Worm (Caenorhabditis elegans) whole organism, midembryonic: Measurements from ENCODE around the gene Y38E10A.2.

ENCODE experiments used
- T22C8.4 ChIP-seq: fragments of 200-800 bp; sonication (Bioruptor generic); IDR thresholded peaks from 2 replicates; pipeline ENCODE4 v1.3.6; 2022; ENCODE audit warnings: missing genetic modification characterization, missing compliant biosample characterization
- cog-1 ChIP-seq: sonication (generic microtip); optimal IDR thresholded peaks from 2 replicates; lab custom pipeline; 2016; ENCODE audit warnings: missing genetic modification characterization, missing compliant biosample characterization
- flt-1 ChIP-seq: fragments of 200-800 bp; sonication (Bioruptor generic); IDR thresholded peaks from 2 replicates; pipeline ENCODE4 v1.3.6; 2022; ENCODE audit warnings: missing genetic modification characterization, missing compliant biosample characterization
- klf-2 ChIP-seq: fragments of 200-800 bp; sonication (Bioruptor generic); conservative IDR thresholded peaks from 2 replicates; pipeline ENCODE4 v1.3.6; 2022; ENCODE audit warnings: missing genetic modification reagents, missing genetic modification characterization, missing compliant biosample characterization
- med-1 ChIP-seq: sonication (generic microtip); optimal IDR thresholded peaks from 2 replicates; lab custom pipeline; 2017; ENCODE audit warnings: missing genetic modification characterization, mild to moderate bottlenecking, missing compliant biosample characterization, antibody characterized with exemption, missing genetic modification reagents; ENCODE audit not compliant: insufficient read depth
- ztf-29 ChIP-seq: fragments of 200-800 bp; sonication (Bioruptor generic); IDR thresholded peaks from 2 replicates; pipeline ENCODE4 v1.3.6; 2022; ENCODE audit warnings: missing genetic modification reagents, missing genetic modification characterization, missing compliant biosample characterization

DNA sequence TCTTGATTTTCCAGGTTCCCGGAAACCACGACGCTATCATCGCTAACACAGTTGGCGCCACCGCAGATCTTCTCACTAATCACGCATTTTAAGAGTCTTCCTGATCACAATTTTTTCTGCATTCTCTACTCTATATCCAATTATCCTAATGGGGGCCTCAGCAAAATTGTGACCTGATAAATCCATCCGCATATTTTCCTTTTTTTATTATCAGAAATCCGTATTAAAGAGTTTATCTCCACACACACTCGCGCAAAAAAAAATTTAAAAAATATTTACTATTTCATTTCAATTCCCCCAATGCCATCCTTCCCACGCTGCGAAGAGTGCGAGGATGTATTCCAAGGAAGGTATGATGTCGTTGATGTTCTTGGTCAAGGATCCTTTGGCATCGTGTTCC, 33.5 kb upstream of the Y38E10A.2 start, which contains the start of gene Y38E10A.8:
- no peak for TF ChIP-seq cog-1 (tag; lab: Kevin White, UChicago)
- no peak for TF ChIP-seq klf-2 (GFP tag; lab: Robert Waterston, UW)
- no peak for TF ChIP-seq flt-1 (GFP tag; lab: Robert Waterston, UW)
- TF ChIP-seq ztf-29: no peak
- TF ChIP-seq T22C8.4 (GFP tag; lab: Robert Waterston, UW): no peak
- TF ChIP-seq med-1 (GFP tag; lab: Kevin White, UChicago): no peak
